Worm (Caenorhabditis elegans): ENCODE data around the gene C33F10.14.

- no peak for TF ChIP-seq lag-1 (GFP tag; IDR thresholded peaks at IDR 0.05)
- no peak for TF ChIP-seq pha-4 (tag; optimal IDR thresholded peaks at IDR 0.05)
- no peak for TF ChIP-seq akir-1 (GFP tag; optimal IDR thresholded peaks at IDR 0.05)
These were observed at the start of gene C33F10.14 for ce11 chrII:4797071-4797470.

Data from whole organism, young adult.